Fruit fly (Drosophila melanogaster): ENCODE results near the gene Adh.
A peak's percentile ranks its signal among the peaks of the same experiment; 100 is the strongest.

The Adh gene

DNA sequence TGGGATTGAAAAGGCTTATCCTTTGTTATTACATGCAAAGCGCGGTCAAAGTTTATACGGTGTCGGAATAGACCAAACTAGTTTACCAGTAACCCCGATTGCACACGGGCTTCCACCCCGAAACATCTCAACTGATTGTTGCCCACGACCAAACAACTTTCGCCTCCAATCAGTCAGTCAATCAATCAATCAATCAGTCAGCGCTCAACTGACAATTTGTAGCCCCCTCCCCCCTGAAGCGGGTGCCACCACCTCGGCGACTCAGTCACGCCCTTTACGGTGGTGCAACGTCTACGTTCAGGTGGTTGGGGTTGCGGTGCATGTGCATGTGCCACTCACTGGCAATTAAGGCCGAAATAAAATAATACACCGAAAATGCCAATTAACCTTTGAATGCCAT lies 44.5 kb upstream of the Adh start:
- TF ChIP-seq CG9139 (GFP tag; optimal IDR thresholded peaks at IDR 0.05) (no peak), svp (GFP tag) (peak; percentile 53)

DNA sequence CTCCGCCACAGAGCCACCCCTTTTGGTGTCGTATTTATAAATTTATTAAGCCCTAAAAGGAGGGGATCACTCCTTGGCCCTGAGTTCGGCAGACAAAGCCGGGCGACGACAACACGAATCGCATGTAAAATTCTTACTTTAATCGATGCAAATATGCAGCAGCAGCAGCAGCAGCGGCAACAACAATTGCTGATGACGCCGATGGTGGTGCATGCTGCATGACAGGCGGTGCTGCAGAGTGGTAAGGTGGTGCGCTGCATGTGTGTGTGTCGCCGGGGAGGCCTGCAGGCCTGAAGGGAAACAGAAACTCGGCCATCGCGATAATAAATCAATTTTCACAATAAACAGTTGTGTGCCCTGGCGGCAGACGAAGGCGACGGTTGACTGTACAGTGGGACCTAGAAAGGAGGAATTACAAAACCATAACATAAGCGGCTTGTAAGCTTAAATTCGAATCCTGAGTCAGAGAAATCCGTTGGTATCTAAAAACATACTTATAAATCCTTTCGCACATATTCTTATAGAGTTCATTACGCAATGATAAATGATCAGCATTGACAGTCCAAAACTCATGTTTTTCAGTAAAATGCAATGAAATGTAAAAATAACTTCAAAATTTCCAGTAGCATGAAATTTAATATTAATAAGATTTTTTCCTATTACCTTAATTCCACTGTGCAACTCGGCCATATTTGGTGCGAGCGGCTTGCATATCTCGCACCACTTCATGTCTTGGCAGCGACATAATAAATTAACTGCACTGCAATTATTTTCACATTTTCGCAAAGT lies 43.5 kb upstream of the Adh start:
- TF ChIP-seq fkh (GFP tag; optimal IDR thresholded peaks at IDR 0.05) (no peak), vri (GFP tag; optimal IDR thresholded peaks at IDR 0.05) (no peak), svp (GFP tag) (peak; percentile 83), Sox14 (GFP tag; optimal IDR thresholded peaks at IDR 0.05) (peak; percentile 36), CG8319 (GFP tag; optimal IDR thresholded peaks at IDR 0.05) (peak; percentile 36), salr (GFP tag; optimal IDR thresholded peaks at IDR 0.05) (no peak), OdsH (GFP tag; optimal IDR thresholded peaks at IDR 0.05) (peak; percentile 44), spab (GFP tag; optimal IDR thresholded peaks at IDR 0.05) (peak; percentile 27), Met (GFP tag; optimal IDR thresholded peaks at IDR 0.05) (peak; percentile 51), CG11902 (GFP tag; optimal IDR thresholded peaks at IDR 0.05) (no peak), CG8632 (GFP tag; optimal IDR thresholded peaks at IDR 0.05) (peak; percentile 18), CG7368 (GFP tag; optimal IDR thresholded peaks at IDR 0.05) (no peak), Ets96B (tag; optimal IDR thresholded peaks at IDR 0.05) (no peak), CG34406 (GFP tag; optimal IDR thresholded peaks at IDR 0.05) (peak; percentile 37), dsx (GFP tag; optimal IDR thresholded peaks at IDR 0.05; ENCODE audit: poor library complexity, severe bottlenecking) (no peak), dac (GFP tag; optimal IDR thresholded peaks at IDR 0.05) (no peak), Eip93F (GFP tag; optimal IDR thresholded peaks at IDR 0.05) (no peak), fd85E (GFP tag; optimal IDR thresholded peaks at IDR 0.05) (no peak), pdm3 (GFP tag; optimal IDR thresholded peaks at IDR 0.05) (peak; percentile 14), CG6808 (GFP tag; optimal IDR thresholded peaks at IDR 0.05) (peak; percentile 52), Sox15 (GFP tag; optimal IDR thresholded peaks at IDR 0.05) (peak; percentile 7), Hr4 (GFP tag; optimal IDR thresholded peaks at IDR 0.05) (peak; percentile 21), CG32006 (GFP tag; optimal IDR thresholded peaks at IDR 0.05) (peak; percentile 25), cyc (GFP tag; optimal IDR thresholded peaks at IDR 0.05) (peak; percentile 22), CG6854 (GFP tag; optimal IDR thresholded peaks at IDR 0.05) (peak; percentile 39), CG9139 (GFP tag; optimal IDR thresholded peaks at IDR 0.05) (no peak), CG31627 (GFP tag; optimal IDR thresholded peaks at IDR 0.05) (peak; percentile 33), esn (GFP tag; optimal IDR thresholded peaks at IDR 0.05) (peak; percentile 59), CG11762 (GFP tag; optimal IDR thresholded peaks at IDR 0.05; ENCODE audit: insufficient read depth) (peak; percentile 19), Ets21C (GFP tag; optimal IDR thresholded peaks at IDR 0.05) (no peak), CG16779 (tag; optimal IDR thresholded peaks at IDR 0.05) (peak; percentile 30), Gug (GFP tag; IDR thresholded peaks at IDR 0.05) (no peak), CG3032 (tag; optimal IDR thresholded peaks at IDR 0.05) (peak; percentile 13), CG6163 (GFP tag; IDR thresholded peaks at IDR 0.05) (peak; percentile 9; the same call in 1 of the 3 replicates), Sox102F (GFP tag; optimal IDR thresholded peaks at IDR 0.05) (peak; percentile 10), CG10669 (GFP tag; optimal IDR thresholded peaks at IDR 0.05) (peak; percentile 29), CG6276 (GFP tag; optimal IDR thresholded peaks at IDR 0.05) (no peak), Hr38 (GFP tag; optimal IDR thresholded peaks at IDR 0.05) (no peak), Smox (GFP tag; optimal IDR thresholded peaks at IDR 0.05) (peak; percentile 60), lz (GFP tag; optimal IDR thresholded peaks at IDR 0.05) (peak; percentile 31), CG15336 (GFP tag; IDR thresholded peaks at IDR 0.05) (peak; percentile 36; the same call in 1 of the 2 replicates), CG11294 (GFP tag; IDR thresholded peaks at IDR 0.05) (no peak), CG6792 (GFP tag; optimal IDR thresholded peaks at IDR 0.05) (peak; percentile 43), CG8119 (GFP tag; IDR thresholded peaks at IDR 0.05) (peak; percentile 64; the same call in 2 of the 3 replicates), Hr39 (GFP tag; optimal IDR thresholded peaks at IDR 0.05) (peak; percentile 19), Eip78C (GFP tag) (peak; percentile 86), Blimp-1 (GFP tag; optimal IDR thresholded peaks at IDR 0.05) (no peak), CG3919 (GFP tag; optimal IDR thresholded peaks at IDR 0.05) (peak; percentile 8)
